Worm (Caenorhabditis elegans) whole organism, L4/young adult: ENCODE data around the gene nifk-1.

ENCODE experiments used
- W03F9.2 ChIP-seq: fragments of 150-350 bp; optimal IDR thresholded peaks from 2 replicates; lab custom pipeline; 2014; ENCODE audit warnings: missing biosample characterization, missing genetic modification characterization
- dao-5 ChIP-seq: sonication (generic microtip); optimal IDR thresholded peaks from 2 replicates; lab custom pipeline; 2016; ENCODE audit warnings: missing genotype, missing genetic modification characterization, moderate library complexity, missing compliant biosample characterization
- him-1 ChIP-seq: sonication (generic microtip); optimal IDR thresholded peaks from 2 replicates; lab custom pipeline; 2016; ENCODE audit warnings: missing genotype, missing genetic modification reagents, missing genetic modification characterization, missing compliant biosample characterization

The nifk-1 gene

ce11 chrIII:4647878-4648277 is 45.2 kb downstream of the nifk-1 start, which contains the start of gene T23F11.6:
Gene T23F11.6, minus strand, starts transcription at chrIII:4647922.
- TF ChIP-seq dao-5: no peak
- TF ChIP-seq him-1 (tag; lab: Kevin White, UChicago): no peak
- TF ChIP-seq W03F9.2 (tag; lab: Kevin White, UChicago): no peak

- TF ChIP-seq him-1 (tag; lab: Kevin White, UChicago) (no peak), dao-5 (no peak), W03F9.2 (tag; lab: Kevin White, UChicago) (no peak)
Measured at ce11 chrIII:4647341-4647740, 45.8 kb downstream of the nifk-1 start.

ce11 chrIII:4646246-4646645 is 46.9 kb downstream of the nifk-1 start, which contains the start of gene pqn-29:
Gene pqn-29, minus strand, starts transcription at chrIII:4646346.
- TF ChIP-seq dao-5: no peak
- TF ChIP-seq W03F9.2 (tag; lab: Kevin White, UChicago): no peak
- no peak for TF ChIP-seq him-1 (tag; lab: Kevin White, UChicago)

ce11 chrIII:4643262-4643661 is 49.8 kb downstream of the nifk-1 start, which contains the start of gene pfas-1:
Gene pfas-1, minus strand, starts transcription at chrIII:4643310.
- TF ChIP-seq him-1 (tag; lab: Kevin White, UChicago) (no peak), dao-5 (no peak), W03F9.2 (tag; lab: Kevin White, UChicago) (no peak)
